Worm (Caenorhabditis elegans) whole organism, L4 larva: ENCODE data around the gene arrd-25.

Experiments
- F37D6.2 ChIP-seq: sonication (generic microtip); optimal IDR thresholded peaks from 2 replicates; lab custom pipeline; 2016; ENCODE audit warnings: mild to moderate bottlenecking, missing genetic modification characterization, missing compliant biosample characterization
- Y105C5A.15 ChIP-seq: fragments of 200-800 bp; sonication (Bioruptor generic); IDR thresholded peaks from 2 replicates; pipeline ENCODE4 v1.3.6; 2022; ENCODE audit warnings: missing genetic modification characterization, missing compliant biosample characterization
- aha-1 ChIP-seq: fragments of 150-350 bp; peaks from one replicate; lab custom pipeline; 2014; ENCODE audit warnings: missing biosample characterization, missing genetic modification characterization
- daf-16 ChIP-seq, 3 experiments: sonication (generic microtip); optimal IDR thresholded peaks; 2 replicates each; lab custom pipeline; 2016 to 2017; ENCODE audit warnings: missing genetic modification characterization in 3 of 3, missing genetic modification reagents in 3 of 3, mild to moderate bottlenecking in 2 of 3, missing compliant biosample characterization in 2 of 3, missing biosample characterization in 1 of 3, moderate library complexity in 1 of 3
- daf-8 ChIP-seq: fragments of 200-800 bp; sonication (Bioruptor generic); IDR thresholded peaks from 2 replicates; pipeline ENCODE4 v1.3.6; 2022; ENCODE audit warnings: missing genetic modification characterization, missing compliant biosample characterization
- dmd-6 ChIP-seq: fragments of 200-800 bp; sonication (Bioruptor generic); IDR thresholded peaks from 2 replicates; pipeline ENCODE4 v1.3.6; 2022; ENCODE audit warnings: missing genetic modification reagents, missing genetic modification characterization, missing compliant biosample characterization
- dmd-9 ChIP-seq: fragments of 200-800 bp; sonication (Bioruptor generic); IDR thresholded peaks from 2 replicates; pipeline ENCODE4 v1.3.6; 2022; ENCODE audit warnings: missing genetic modification reagents, missing genetic modification characterization, missing compliant biosample characterization
- dve-1 ChIP-seq: sonication (generic microtip); optimal IDR thresholded peaks from 2 replicates; lab custom pipeline; 2017; ENCODE audit warnings: antibody characterized with exemption, mild to moderate bottlenecking, missing genetic modification characterization, missing compliant biosample characterization; ENCODE audit not compliant: insufficient read depth
- hif-1 ChIP-seq, 2 experiments: sonication (generic microtip); optimal IDR thresholded peaks; 2 replicates each; lab custom pipeline; 2016 to 2017; ENCODE audit warnings: missing compliant biosample characterization in 2 of 2, missing genetic modification characterization in 2 of 2, missing genetic modification reagents in 2 of 2, missing genotype in 2 of 2, mild to moderate bottlenecking in 1 of 2
- hlh-11 ChIP-seq: fragments of 200-800 bp; sonication (Bioruptor generic); optimal IDR thresholded peaks from 2 replicates; lab custom pipeline; 2018; ENCODE audit warnings: mild to moderate bottlenecking, missing genetic modification characterization, missing compliant biosample characterization
- hlh-30 ChIP-seq: sonication (generic microtip); optimal IDR thresholded peaks from 2 replicates; lab custom pipeline; 2017; ENCODE audit warnings: antibody characterized with exemption, mild to moderate bottlenecking, missing genetic modification characterization, missing compliant biosample characterization; ENCODE audit not compliant: insufficient read depth
- hmg-1.1 ChIP-seq: fragments of 200-800 bp; sonication (Bioruptor generic); IDR thresholded peaks from 2 replicates; pipeline ENCODE4 v1.3.6; 2022; ENCODE audit warnings: missing genetic modification reagents, missing genetic modification characterization, missing compliant biosample characterization
- jun-1 ChIP-seq: fragments of 150-350 bp; optimal IDR thresholded peaks from 2 replicates; lab custom pipeline; 2014; ENCODE audit warnings: missing biosample characterization, missing genetic modification reagents, missing genetic modification characterization
- lin-15B ChIP-seq: fragments of 150-350 bp; sonication (generic microtip); optimal IDR thresholded peaks from 3 replicates; lab custom pipeline; 2014; ENCODE audit warnings: missing biosample characterization, missing genetic modification characterization
- lin-29 ChIP-seq: fragments of 200-800 bp; sonication (Bioruptor generic); IDR thresholded peaks from 2 replicates; pipeline ENCODE4 v1.3.6; 2022; ENCODE audit warnings: missing genetic modification reagents, missing genetic modification characterization, missing compliant biosample characterization
- lsy-2 ChIP-seq, 2 experiments: fragments of 150-350 bp in 1 of 2; sonication (generic microtip) in 1 of 2; optimal IDR thresholded peaks; 2 replicates each; lab custom pipeline; 2014 to 2017; ENCODE audit warnings: missing biosample characterization in 2 of 2, missing genetic modification characterization in 2 of 2
- mdl-1 ChIP-seq, 2 experiments: fragments of 150-350 bp in 1 of 2; sonication (generic microtip) in 1 of 2; optimal IDR thresholded peaks; 2 replicates each; lab custom pipeline; 2014 to 2017; ENCODE audit warnings: missing biosample characterization in 2 of 2, missing genetic modification characterization in 2 of 2
- mdt-29 ChIP-seq: fragments of 200-800 bp; sonication (Bioruptor generic); IDR thresholded peaks from 2 replicates; pipeline ENCODE4 v1.3.6; 2022; ENCODE audit warnings: missing genetic modification reagents, missing genetic modification characterization, missing compliant biosample characterization
- mep-1 ChIP-seq: fragments of 150-350 bp; sonication (generic microtip); optimal IDR thresholded peaks from 3 replicates; lab custom pipeline; 2014; ENCODE audit warnings: missing biosample characterization, missing genetic modification characterization
- mes-2 ChIP-seq: sonication (generic microtip); optimal IDR thresholded peaks from 2 replicates; lab custom pipeline; 2016; ENCODE audit warnings: missing genotype, mild to moderate bottlenecking, missing genetic modification characterization, missing compliant biosample characterization; ENCODE audit not compliant: poor library complexity, severe bottlenecking
- mxl-3 ChIP-seq: fragments of 200-800 bp; sonication (Bioruptor generic); optimal IDR thresholded peaks from 2 replicates; lab custom pipeline; 2018; ENCODE audit warnings: mild to moderate bottlenecking, missing genetic modification characterization, missing compliant biosample characterization
- nhr-102 ChIP-seq: sonication (generic microtip); optimal IDR thresholded peaks from 2 replicates; lab custom pipeline; 2016; ENCODE audit warnings: mild to moderate bottlenecking, missing genetic modification characterization, moderate library complexity, missing compliant biosample characterization
- nhr-11 ChIP-seq: fragments of 150-350 bp; optimal IDR thresholded peaks from 2 replicates; lab custom pipeline; 2014; ENCODE audit warnings: missing biosample characterization, missing genetic modification characterization
- nhr-237 ChIP-seq: sonication (generic microtip); optimal IDR thresholded peaks from 2 replicates; lab custom pipeline; 2017; ENCODE audit warnings: missing biosample characterization, missing genetic modification characterization
- nhr-25 ChIP-seq: sonication (generic microtip); optimal IDR thresholded peaks from 2 replicates; lab custom pipeline; 2017; ENCODE audit warnings: missing genetic modification characterization, mild to moderate bottlenecking, missing compliant biosample characterization, antibody characterized with exemption, moderate library complexity, borderline replicate concordance; ENCODE audit not compliant: insufficient read depth
- nhr-28 ChIP-seq: fragments of 150-350 bp; optimal IDR thresholded peaks from 2 replicates; lab custom pipeline; 2014; ENCODE audit warnings: missing biosample characterization, missing genetic modification characterization
- nhr-41 ChIP-seq: fragments of 200-800 bp; sonication (Bioruptor generic); IDR thresholded peaks from 2 replicates; pipeline ENCODE4 v1.3.6; 2022; ENCODE audit warnings: missing genetic modification reagents, missing genetic modification characterization, missing compliant biosample characterization
- nhr-48 ChIP-seq: sonication (generic microtip); optimal IDR thresholded peaks from 2 replicates; lab custom pipeline; 2016; ENCODE audit warnings: mild to moderate bottlenecking, missing genetic modification characterization, missing compliant biosample characterization
- nhr-6 ChIP-seq: fragments of 150-350 bp; optimal IDR thresholded peaks from 2 replicates; lab custom pipeline; 2014; ENCODE audit warnings: missing biosample characterization, missing genetic modification characterization
- nhr-76 ChIP-seq: fragments of 150-350 bp; optimal IDR thresholded peaks from 2 replicates; lab custom pipeline; 2014; ENCODE audit warnings: missing biosample characterization, missing genetic modification characterization
- nhr-77 ChIP-seq: fragments of 150-350 bp; optimal IDR thresholded peaks from 2 replicates; lab custom pipeline; 2014; ENCODE audit warnings: missing biosample characterization, missing genetic modification characterization
- pha-4 ChIP-seq, 2 experiments: fragments of 150-350 bp in 1 of 2; fragments of 200-800 bp in 1 of 2; sonication (Bioruptor generic) in 1 of 2; IDR thresholded peaks in 1 of 2; optimal IDR thresholded peaks in 1 of 2; 2 replicates each; pipeline versions ENCODE4 v1.3.6 to Lab custom; 2014 to 2022; ENCODE audit warnings: missing genetic modification characterization in 2 of 2, missing genetic modification reagents in 2 of 2, missing biosample characterization in 1 of 2, missing compliant biosample characterization in 1 of 2
- php-3 ChIP-seq: fragments of 200-800 bp; sonication (Bioruptor generic); IDR thresholded peaks from 2 replicates; pipeline ENCODE4 v1.3.6; 2022; ENCODE audit warnings: missing genetic modification reagents, missing genetic modification characterization, missing compliant biosample characterization
- pqm-1 ChIP-seq: sonication (generic microtip); optimal IDR thresholded peaks from 2 replicates; lab custom pipeline; 2017; ENCODE audit warnings: missing biosample characterization, missing genetic modification characterization
- rbr-2 ChIP-seq: sonication (generic microtip); optimal IDR thresholded peaks from 2 replicates; lab custom pipeline; 2016; ENCODE audit warnings: missing genotype, missing genetic modification characterization, missing compliant biosample characterization
- saeg-2 ChIP-seq: fragments of 200-800 bp; sonication (Bioruptor generic); IDR thresholded peaks from 2 replicates; pipeline ENCODE4 v1.3.6; 2022; ENCODE audit warnings: missing genetic modification reagents, missing genetic modification characterization, missing compliant biosample characterization
- tra-1 ChIP-seq: fragments of 200-800 bp; sonication (Bioruptor generic); IDR thresholded peaks from 2 replicates; pipeline ENCODE4 v1.3.6; 2022; ENCODE audit warnings: missing genetic modification reagents, missing genetic modification characterization, missing compliant biosample characterization
- unc-62 ChIP-seq, 3 experiments: fragments of 150-350 bp in 1 of 3; sonication (generic microtip); optimal IDR thresholded peaks in 2 of 3; peaks in 1 of 3; 1 replicate in 1 of 3; 2 replicates in 2 of 3; lab custom pipeline; 2014 to 2017; ENCODE audit warnings: missing biosample characterization in 3 of 3, missing genetic modification characterization in 3 of 3, missing genetic modification reagents in 3 of 3, missing genotype in 1 of 3

The arrd-25 gene

DNA sequence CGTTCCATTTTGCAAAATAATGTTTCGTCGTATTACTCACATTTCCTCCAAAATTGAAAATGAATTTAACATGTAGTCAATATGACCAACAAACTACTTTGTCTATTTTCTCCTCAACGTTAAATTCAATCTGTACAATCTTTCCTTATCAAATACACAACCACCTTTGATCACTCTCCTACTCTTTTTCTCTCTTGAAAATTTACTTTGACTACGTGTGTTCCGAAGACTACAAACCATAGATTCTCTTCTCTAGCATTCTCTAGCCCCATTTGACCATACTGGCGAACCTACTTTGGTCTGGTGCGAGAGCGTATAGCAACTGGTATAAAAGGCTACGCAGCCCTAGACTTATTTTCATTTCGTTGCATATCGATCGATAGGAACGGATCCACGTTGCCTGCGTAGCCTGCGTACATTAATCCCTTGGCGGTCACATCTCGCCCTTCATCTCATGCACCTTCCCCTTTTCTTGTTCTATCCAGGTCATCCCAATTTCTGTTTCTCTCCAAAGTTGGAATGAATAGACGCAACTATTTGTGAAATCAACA is 33.3 kb upstream of the arrd-25 start (continued):
- peak; percentile 56; the same call in 1 of the 2 replicates for TF ChIP-seq mdt-29 (GFP tag; lab: Robert Waterston, UW)
- TF ChIP-seq saeg-2 = no peak
- TF ChIP-seq nhr-41 (GFP tag; lab: Robert Waterston, UW) = no peak
- TF ChIP-seq lin-29 (GFP tag; lab: Robert Waterston, UW) = no peak
- TF ChIP-seq daf-8 (GFP tag; lab: Robert Waterston, UW) = no peak
- peak; percentile 13 for TF ChIP-seq pqm-1 (tag; lab: Kevin White, UChicago)
- no peak for TF ChIP-seq nhr-237 (tag; lab: Kevin White, UChicago)
- no peak for TF ChIP-seq nhr-76 (tag; lab: Kevin White, UChicago)

DNA sequence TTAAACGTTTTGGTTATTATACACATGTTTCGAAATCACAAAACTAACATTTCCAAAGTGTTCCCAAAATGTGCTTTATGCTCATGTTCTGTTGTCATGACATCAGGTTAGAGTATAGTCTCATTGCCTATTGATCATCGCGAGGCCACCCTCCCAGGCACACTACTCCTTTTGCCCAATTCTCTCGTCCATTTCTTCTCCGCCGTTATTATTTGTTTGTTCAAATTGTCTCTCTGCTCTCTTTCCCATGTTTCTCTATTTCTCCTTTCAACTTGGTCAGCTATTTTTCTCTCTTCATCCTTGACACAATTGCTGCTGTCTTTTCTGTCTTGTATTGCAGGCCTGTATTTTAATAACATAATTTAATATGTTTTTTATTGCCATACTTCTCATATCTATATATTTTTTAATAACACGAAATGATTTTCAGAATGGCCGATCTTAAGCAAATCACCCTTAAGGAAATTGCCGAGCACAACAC is 32.1 kb upstream of the arrd-25 start, which contains the start of gene cytb-5.1:
TSS of gene cytb-5.1 (plus strand) at position 431 of the 481 bp plus-strand sequence.
- TF ChIP-seq nhr-28 (tag; lab: Kevin White, UChicago) (peak; percentile 94), lsy-2 (tag; optimal IDR thresholded peaks at IDR 0.05; lab: Kevin White, UChicago) (peak; percentile 5 to 58), hlh-30 (tag; lab: Kevin White, UChicago) (peak; percentile 71), aha-1 (peak; percentile 39), hif-1 (tag; optimal IDR thresholded peaks at IDR 0.05; lab: Kevin White, UChicago) (peak in 1 of 2 experiments; percentile 2), dve-1 (tag; lab: Kevin White, UChicago) (peak; percentile 68), F37D6.2 (tag; lab: Kevin White, UChicago) (no peak), rbr-2 (peak; percentile 16), jun-1 (no peak), mdl-1 (tag; optimal IDR thresholded peaks at IDR 0.05; lab: Kevin White, UChicago) (peak in 1 of 2 experiments; percentile 75), nhr-11 (tag; lab: Kevin White, UChicago) (peak; percentile 15), nhr-102 (tag; lab: Kevin White, UChicago) (peak; percentile 84), daf-16 (GFP tag; optimal IDR thresholded peaks at IDR 0.05; lab: Kevin White, UChicago) (peak in 1 of 2 experiments; percentile 7), daf-16 (tag; optimal IDR thresholded peaks at IDR 0.05; lab: Kevin White, UChicago) (peak; percentile 86), Y105C5A.15 (no peak), lin-15B (no peak), nhr-6 (peak; percentile 67), dmd-9 (GFP tag; lab: Robert Waterston, UW) (no peak), php-3 (GFP tag; lab: Robert Waterston, UW) (0 out of 2 replicates have a peak, but pooled peaks have one; percentile 18), nhr-48 (tag; lab: Kevin White, UChicago) (peak; percentile 34), hmg-1.1 (GFP tag; lab: Robert Waterston, UW) (peak; percentile 54; the same call in 1 of the 2 replicates), unc-62 (GFP tag; optimal IDR thresholded peaks at IDR 0.05 in 1 of 2; lab: Kevin White, UChicago) (peak in 1 of 2 experiments; percentile 70), unc-62 (tag; optimal IDR thresholded peaks at IDR 0.05; lab: Kevin White, UChicago) (no peak), mes-2 (tag; lab: Kevin White, UChicago) (peak; percentile 30), nhr-25 (tag; lab: Kevin White, UChicago) (peak; percentile 4), pha-4 (GFP tag; IDR thresholded peaks at IDR 0.05; lab: Robert Waterston, UW) (peak; percentile 39; the same call in 1 of the 2 replicates), pha-4 (tag; optimal IDR thresholded peaks at IDR 0.05; lab: Kevin White, UChicago) (peak; percentile 58), tra-1 (no peak), pqm-1 (tag; lab: Kevin White, UChicago) (peak; percentile 69), mep-1 (tag; lab: Kevin White, UChicago) (peak; percentile 67), dmd-6 (GFP tag; lab: Robert Waterston, UW) (peak; percentile 58), hlh-11 (tag; lab: Kevin White, UChicago) (peak; percentile 80), nhr-77 (peak; percentile 36), mxl-3 (GFP tag; lab: Kevin White, UChicago) (peak; percentile 18)
